Worm (Caenorhabditis elegans): ENCODE data around the gene vab-1.

DNA sequence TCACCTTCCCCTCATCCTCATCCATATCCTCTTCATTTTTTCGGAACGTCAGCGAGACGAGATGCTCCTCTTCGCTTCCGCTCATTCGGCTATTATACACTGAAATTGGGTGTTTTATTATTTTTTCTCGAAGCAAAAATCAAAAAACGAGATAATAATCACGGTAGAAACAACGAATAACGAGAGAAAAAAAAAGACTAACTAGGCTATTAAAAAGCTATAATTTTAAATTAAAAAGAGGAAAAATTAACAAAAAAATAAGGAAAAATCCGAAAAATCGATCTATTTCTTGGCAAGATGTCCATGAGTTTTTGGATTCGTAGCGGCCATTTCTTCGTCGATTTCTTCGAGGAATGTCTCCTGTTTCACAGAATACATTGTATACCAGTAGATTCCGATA is 29.5 kb downstream of the vab-1 start, which contains the start of gene ipla-1:
- TF ChIP-seq ceh-32 (tag; optimal IDR thresholded peaks at IDR 0.05; ENCODE audit: poor library complexity) (no peak), madf-9 (GFP tag; conservative IDR thresholded peaks at IDR 0.05) (no peak)

Measured in whole organism, L4 larva.